Fruit fly (Drosophila melanogaster): Measurements from ENCODE around the gene CG8993.

CG8993 gene

dm6 chr3L:2411564-2412080, 39.6 kb downstream of the CG8993 start (continued):
- TF ChIP-seq acj6 (GFP tag; optimal IDR thresholded peaks at IDR 0.05) (peak; percentile 61), CG32006 (GFP tag; optimal IDR thresholded peaks at IDR 0.05) (peak; percentile 64), Ets96B (tag; optimal IDR thresholded peaks at IDR 0.05) (peak; percentile 72), Eip75B (GFP tag; optimal IDR thresholded peaks at IDR 0.05) (peak; percentile 64), Lpt (GFP tag; optimal IDR thresholded peaks at IDR 0.05) (peak; percentile 11), CG16779 (tag; optimal IDR thresholded peaks at IDR 0.05) (peak; percentile 44), ss (GFP tag; optimal IDR thresholded peaks at IDR 0.05) (peak; percentile 33 to 49), achi (GFP tag; optimal IDR thresholded peaks at IDR 0.05) (peak; percentile 60), CG3032 (tag; optimal IDR thresholded peaks at IDR 0.05) (peak; percentile 42), salr (GFP tag; optimal IDR thresholded peaks at IDR 0.05) (peak in 1 of 2 experiments; percentile 56), CG10631 (GFP tag; optimal IDR thresholded peaks at IDR 0.05) (peak; percentile 56), fd59A (GFP tag; optimal IDR thresholded peaks at IDR 0.05) (peak; percentile 21), CG6808 (GFP tag; optimal IDR thresholded peaks at IDR 0.05) (peak; percentile 25), CG15336 (GFP tag; IDR thresholded peaks at IDR 0.05) (peak; percentile 76), Gug (GFP tag; IDR thresholded peaks at IDR 0.05) (peak; percentile 22; the same call in 1 of the 2 replicates), Smox (GFP tag; optimal IDR thresholded peaks at IDR 0.05) (peak; percentile 72), CG6792 (GFP tag; optimal IDR thresholded peaks at IDR 0.05) (peak; percentile 35), Hr4 (GFP tag; optimal IDR thresholded peaks at IDR 0.05) (peak; percentile 63), CG6276 (GFP tag; optimal IDR thresholded peaks at IDR 0.05) (peak; percentile 17), topi (GFP tag; optimal IDR thresholded peaks at IDR 0.05) (peak; percentile 64)

- TF ChIP-seq CG8119 (GFP tag; IDR thresholded peaks at IDR 0.05) (peak; percentile 46; the same call in 2 of the 3 replicates), CG31627 (GFP tag; optimal IDR thresholded peaks at IDR 0.05) (no peak), Sox102F (GFP tag; optimal IDR thresholded peaks at IDR 0.05) (no peak)
Observed at dm6 chr3L:2414876-2415275, 42.9 kb downstream of the CG8993 start.

- TF ChIP-seq CG31627 (GFP tag; optimal IDR thresholded peaks at IDR 0.05): peak; percentile 84
- TF ChIP-seq CG10631 (GFP tag; optimal IDR thresholded peaks at IDR 0.05): peak; percentile 96
- peak; percentile 94 for TF ChIP-seq fd59A (GFP tag; optimal IDR thresholded peaks at IDR 0.05)
- TF ChIP-seq CG8319 (GFP tag; optimal IDR thresholded peaks at IDR 0.05): peak; percentile 91
- peak; percentile 87 for TF ChIP-seq CG7368 (GFP tag; optimal IDR thresholded peaks at IDR 0.05)
- peak; percentile 97 for TF ChIP-seq CG8632 (GFP tag; optimal IDR thresholded peaks at IDR 0.05)
- TF ChIP-seq CG11902 (GFP tag; optimal IDR thresholded peaks at IDR 0.05): peak; percentile 92
- peak; percentile 95 for TF ChIP-seq CG16779 (tag; optimal IDR thresholded peaks at IDR 0.05)
- TF ChIP-seq Met (GFP tag; optimal IDR thresholded peaks at IDR 0.05): peak; percentile 86
- peak; percentile 94 for TF ChIP-seq achi (GFP tag; optimal IDR thresholded peaks at IDR 0.05)
- peak; percentile 73 for TF ChIP-seq Eip93F (GFP tag; optimal IDR thresholded peaks at IDR 0.05)
- peak; percentile 88 for TF ChIP-seq pdm3 (GFP tag; optimal IDR thresholded peaks at IDR 0.05)
- peak; percentile 75 to 95 for TF ChIP-seq salr (GFP tag; optimal IDR thresholded peaks at IDR 0.05)
- TF ChIP-seq Smox (GFP tag; optimal IDR thresholded peaks at IDR 0.05): peak; percentile 87
- peak; percentile 84 for TF ChIP-seq cyc (GFP tag; optimal IDR thresholded peaks at IDR 0.05)
- TF ChIP-seq lz (GFP tag; optimal IDR thresholded peaks at IDR 0.05): peak; percentile 92
- TF ChIP-seq Blimp-1 (GFP tag; optimal IDR thresholded peaks at IDR 0.05): peak; percentile 89
- TF ChIP-seq ss (GFP tag; optimal IDR thresholded peaks at IDR 0.05): peak; percentile 95 to 98
- peak; percentile 94 for TF ChIP-seq CG4318 (GFP tag; optimal IDR thresholded peaks at IDR 0.05)
- TF ChIP-seq OdsH (GFP tag; optimal IDR thresholded peaks at IDR 0.05): peak; percentile 95
- TF ChIP-seq Lpt (GFP tag; optimal IDR thresholded peaks at IDR 0.05): peak; percentile 84
- peak; percentile 87 for TF ChIP-seq Sox14 (GFP tag; optimal IDR thresholded peaks at IDR 0.05)
- peak; percentile 95 for TF ChIP-seq CG6792 (GFP tag; optimal IDR thresholded peaks at IDR 0.05)
- peak; percentile 94 for TF ChIP-seq CG3032 (tag; optimal IDR thresholded peaks at IDR 0.05)
- TF ChIP-seq Ets96B (tag; optimal IDR thresholded peaks at IDR 0.05): peak; percentile 96
- TF ChIP-seq spab (GFP tag; optimal IDR thresholded peaks at IDR 0.05): peak; percentile 97
- TF ChIP-seq CG15336 (GFP tag; IDR thresholded peaks at IDR 0.05): peak; percentile 90
- peak; percentile 84 for TF ChIP-seq Hr4 (GFP tag; optimal IDR thresholded peaks at IDR 0.05)
- TF ChIP-seq CG6276 (GFP tag; optimal IDR thresholded peaks at IDR 0.05): peak; percentile 92
- peak; percentile 92 for TF ChIP-seq net (GFP tag; optimal IDR thresholded peaks at IDR 0.05)
- peak; percentile 97 for TF ChIP-seq CG6808 (GFP tag; optimal IDR thresholded peaks at IDR 0.05)
- TF ChIP-seq CG11762 (GFP tag; optimal IDR thresholded peaks at IDR 0.05; ENCODE audit: insufficient read depth): peak; percentile 93
- TF ChIP-seq Ets21C (GFP tag; optimal IDR thresholded peaks at IDR 0.05): peak; percentile 77
- TF ChIP-seq CG34406 (GFP tag; optimal IDR thresholded peaks at IDR 0.05): peak; percentile 97
- TF ChIP-seq dsx (GFP tag; optimal IDR thresholded peaks at IDR 0.05; ENCODE audit: poor library complexity, severe bottlenecking): peak; percentile 92
- TF ChIP-seq CG10669 (GFP tag; optimal IDR thresholded peaks at IDR 0.05): peak; percentile 95
Observed at dm6 chr3L:2417399-2418040, 45.5 kb downstream of the CG8993 start.

Measured in whole organism, prepupa.